Worm (Caenorhabditis elegans): ENCODE results near the gene clec-224.
"Not testable (repeated sequence)": the region's sequence is repeated elsewhere in the genome, so short reads cannot be mapped to it uniquely, and the experiment has no call there.

Gene clec-224

ce11 chrV:12137942-12138341 is 41.3 kb downstream of the clec-224 start:
- TF ChIP-seq pros-1 (tag; optimal IDR thresholded peaks at IDR 0.05) (no peak), Y22D7AL.16 (tag; optimal IDR thresholded peaks at IDR 0.05) (no peak)

ce11 chrV:12131157-12131556 is 48.1 kb downstream of the clec-224 start, which contains the start of gene enpp-1:
Gene enpp-1 (plus strand): TSS chrV:12131457.
- not testable (repeated sequence) for TF ChIP-seq ceh-31 (tag; optimal IDR thresholded peaks at IDR 0.05); nhr-11 (tag; optimal IDR thresholded peaks at IDR 0.05); dmd-4 (tag; optimal IDR thresholded peaks at IDR 0.05; ENCODE audit: borderline replicate concordance)

ce11 chrV:12130688-12131087 is 48.5 kb downstream of the clec-224 start, which contains the start of gene C27A7.6:
Gene C27A7.6 (minus strand): TSS chrV:12130788.
- TF ChIP-seq ceh-48, lim-6, ceh-14 (tag; optimal IDR thresholded peaks at IDR 0.05): not testable (repeated sequence)

Measured in whole organism, late embryonic.